Worm (Caenorhabditis elegans) whole organism, young adult: ENCODE data around the gene Y43C5B.3.

ENCODE experiments used
- C06A6.2 ChIP-seq: fragments of 200-800 bp; sonication (Bioruptor generic); conservative IDR thresholded peaks from 2 replicates; pipeline ENCODE4 v1.3.6; 2022; ENCODE audit warnings: missing genetic modification characterization, missing compliant biosample characterization
- hrde-1 ChIP-seq: sonication (generic microtip); optimal IDR thresholded peaks from 2 replicates; lab custom pipeline; 2016; ENCODE audit warnings: missing genetic modification characterization, mild to moderate bottlenecking, missing compliant biosample characterization, moderate library complexity, missing genotype, missing genetic modification reagents, borderline replicate concordance
- let-607 ChIP-seq, 2 experiments: fragments of 200-800 bp in 1 of 2; sonication (Bioruptor generic) in 1 of 2; sonication (generic microtip) in 1 of 2; optimal IDR thresholded peaks; 2 replicates each; lab custom pipeline; 2016 to 2018; ENCODE audit warnings: mild to moderate bottlenecking in 2 of 2, missing compliant biosample characterization in 2 of 2, missing genetic modification characterization in 2 of 2, moderate library complexity in 2 of 2, missing genotype in 1 of 2
- snpc-4 ChIP-seq, 5 experiments: fragments of 150-350 bp in 1 of 5; sonication (generic microtip) in 4 of 5; optimal IDR thresholded peaks; 2 replicates each; lab custom pipeline; 2014 to 2018; ENCODE audit warnings: missing genetic modification characterization in 5 of 5, missing biosample characterization in 3 of 5, antibody characterized with exemption in 2 of 5, mild to moderate bottlenecking in 2 of 5, missing compliant biosample characterization in 2 of 5, missing genotype in 2 of 5, moderate library complexity in 2 of 5, missing genetic modification reagents in 1 of 5
- somi-1 ChIP-seq: fragments of 200-800 bp; sonication (Bioruptor generic); optimal IDR thresholded peaks from 2 replicates; lab custom pipeline; 2018; ENCODE audit warnings: mild to moderate bottlenecking, missing genetic modification characterization, missing compliant biosample characterization
- unc-62 ChIP-seq: fragments of 150-350 bp; optimal IDR thresholded peaks from 2 replicates; lab custom pipeline; 2014; ENCODE audit warnings: missing biosample characterization, missing genetic modification reagents, missing genetic modification characterization

- TF ChIP-seq let-607 (tag; optimal IDR thresholded peaks at IDR 0.05; lab: Kevin White, UChicago), result no peak
- no peak for TF ChIP-seq C06A6.2 (GFP tag; lab: Robert Waterston, UW)
- TF ChIP-seq snpc-4 (GFP tag; optimal IDR thresholded peaks at IDR 0.05; lab: Kevin White, UChicago), result no peak
- TF ChIP-seq snpc-4 (tag; optimal IDR thresholded peaks at IDR 0.05; lab: Kevin White, UChicago), result no peak
- TF ChIP-seq hrde-1, result no peak
- TF ChIP-seq unc-62 (GFP tag; lab: Kevin White, UChicago), result no peak
- TF ChIP-seq somi-1, result no peak
Measured at ce11 chrIV:10398244-10398643, 47.9 kb downstream of the Y43C5B.3 start.
